Worm (Caenorhabditis elegans) whole organism, midembryonic: Measurements from ENCODE around the gene dsh-2.

Experiments used
- med-1 ChIP-seq: sonication (generic microtip); optimal IDR thresholded peaks from 2 replicates; lab custom pipeline; 2017; ENCODE audit warnings: missing genetic modification characterization, mild to moderate bottlenecking, missing compliant biosample characterization, antibody characterized with exemption, missing genetic modification reagents; ENCODE audit not compliant: insufficient read depth
- ztf-29 ChIP-seq: fragments of 200-800 bp; sonication (Bioruptor generic); IDR thresholded peaks from 2 replicates; pipeline ENCODE4 v1.3.6; 2022; ENCODE audit warnings: missing genetic modification reagents, missing genetic modification characterization, missing compliant biosample characterization

DNA sequence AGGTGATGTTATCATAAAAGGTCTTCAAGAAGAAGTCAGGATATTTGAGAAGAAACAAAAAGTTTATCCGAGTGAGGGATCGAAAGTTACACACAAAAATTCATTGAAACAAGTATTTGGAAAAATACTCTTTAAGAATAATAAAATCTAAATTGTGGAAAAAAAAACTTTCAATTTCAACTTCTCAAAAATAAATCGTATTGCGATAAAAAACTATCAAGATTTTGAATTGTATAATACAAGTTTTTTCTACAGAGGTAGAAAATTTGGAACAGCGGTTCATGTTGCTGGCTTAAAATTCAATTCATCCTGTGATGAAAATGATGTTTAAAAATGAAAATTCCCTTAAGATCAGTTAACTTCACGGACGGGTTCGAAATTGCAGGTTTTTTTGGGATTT, 31.1 kb upstream of the dsh-2 start, which contains the start of gene F09C12.8:
- TF ChIP-seq med-1 (GFP tag; lab: Kevin White, UChicago) (no peak), ztf-29 (GFP tag; lab: Robert Waterston, UW) (no peak)
